Worm (Caenorhabditis elegans): ENCODE results near the gene mec-4.
A peak's percentile ranks its signal among the peaks of the same experiment; 100 is the strongest.

mec-4 gene

DNA sequence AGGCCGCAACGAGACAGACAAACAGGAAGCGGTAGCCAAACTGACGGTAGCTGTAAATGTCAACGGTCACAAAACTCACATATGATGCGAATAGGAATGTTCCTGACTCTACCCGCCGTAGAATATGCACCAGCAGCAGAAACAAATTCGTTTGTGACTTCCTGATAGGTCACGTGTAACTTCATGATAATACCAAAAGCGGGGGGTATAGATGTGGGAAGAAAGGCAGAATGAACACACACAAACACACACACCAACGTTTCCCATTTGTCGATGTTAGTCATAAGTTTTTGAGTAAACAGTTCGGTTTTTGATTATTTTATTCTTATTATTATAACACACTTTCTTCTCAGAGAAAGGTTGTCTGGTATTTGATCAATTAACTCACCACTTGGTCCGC lies 6.2 kb upstream of the mec-4 start:
- TF ChIP-seq dmd-6 (GFP tag; IDR thresholded peaks at IDR 0.05), result peak; percentile 61
- no peak for TF ChIP-seq duxl-1 (tag; optimal IDR thresholded peaks at IDR 0.05; ENCODE audit: poor library complexity)
- peak; percentile 40 for TF ChIP-seq mes-2 (tag; optimal IDR thresholded peaks at IDR 0.05; ENCODE audit: poor library complexity, severe bottlenecking)
- peak; percentile 89 for TF ChIP-seq nhr-28 (tag; optimal IDR thresholded peaks at IDR 0.05)
- no peak for TF ChIP-seq snpc-1.2 (GFP tag; IDR thresholded peaks at IDR 0.05)
- TF ChIP-seq T20F7.1 (GFP tag; optimal IDR thresholded peaks at IDR 0.05), result no peak
- TF ChIP-seq nhr-77 (tag; optimal IDR thresholded peaks at IDR 0.05), result peak; percentile 79
- TF ChIP-seq aly-2 (tag; optimal IDR thresholded peaks at IDR 0.05), result no peak
- no peak for TF ChIP-seq daf-16 (GFP tag; optimal IDR thresholded peaks at IDR 0.05)
- TF ChIP-seq daf-16 (tag; optimal IDR thresholded peaks at IDR 0.05), result peak; percentile 87
- no peak for TF ChIP-seq saeg-2 (GFP tag; IDR thresholded peaks at IDR 0.05)
- TF ChIP-seq Y5F2A.4 (GFP tag; optimal IDR thresholded peaks at IDR 0.05), result no peak
- peak; percentile 34 for TF ChIP-seq nhr-102 (tag; optimal IDR thresholded peaks at IDR 0.05)
- peak in 1 of 2 experiments; percentile 8 for TF ChIP-seq hif-1 (tag; optimal IDR thresholded peaks at IDR 0.05)
- no peak for TF ChIP-seq ceh-44 (GFP tag; IDR thresholded peaks at IDR 0.05)
- no peak for TF ChIP-seq mdt-29 (GFP tag; IDR thresholded peaks at IDR 0.05)
- TF ChIP-seq daf-19 (GFP tag; conservative IDR thresholded peaks at IDR 0.05), result no peak
- no peak for TF ChIP-seq ceh-62 (tag; optimal IDR thresholded peaks at IDR 0.05)
- TF ChIP-seq snpc-4 (tag; optimal IDR thresholded peaks at IDR 0.05), result no peak
- TF ChIP-seq hlh-30 (tag; optimal IDR thresholded peaks at IDR 0.05; ENCODE audit: insufficient read depth), result peak; percentile 80
- no peak for TF ChIP-seq zip-11 (GFP tag; IDR thresholded peaks at IDR 0.05)
- 0 out of 2 replicates have a peak, but pooled peaks have one; percentile 23 for TF ChIP-seq tra-1 (GFP tag; IDR thresholded peaks at IDR 0.05)
- TF ChIP-seq egl-43 (GFP tag; IDR thresholded peaks at IDR 0.05), result no peak
- TF ChIP-seq pha-4 (GFP tag; IDR thresholded peaks at IDR 0.05), result no peak
- no peak for TF ChIP-seq pha-4 (tag; optimal IDR thresholded peaks at IDR 0.05)
- peak; percentile 69 for TF ChIP-seq dve-1 (tag; optimal IDR thresholded peaks at IDR 0.05; ENCODE audit: insufficient read depth)
- no peak for TF ChIP-seq mxl-2 (GFP tag; conservative IDR thresholded peaks at IDR 0.05)
- peak in 1 of 2 experiments; percentile 3 for TF ChIP-seq lsy-2 (tag; optimal IDR thresholded peaks at IDR 0.05)
- no peak for TF ChIP-seq ceh-20 (GFP tag; IDR thresholded peaks at IDR 0.05)
- peak; percentile 52 for TF ChIP-seq mep-1 (tag; optimal IDR thresholded peaks at IDR 0.05)
- peak; percentile 34 for TF ChIP-seq pqm-1 (tag; optimal IDR thresholded peaks at IDR 0.05)
- TF ChIP-seq D1046.2 (GFP tag; IDR thresholded peaks at IDR 0.05), result no peak
- TF ChIP-seq daf-12 (tag; optimal IDR thresholded peaks at IDR 0.05), result no peak
- no peak for TF ChIP-seq Y75B8A.6 (GFP tag; IDR thresholded peaks at IDR 0.05)
- peak in 1 of 2 experiments; percentile 40 for TF ChIP-seq mdl-1 (tag; optimal IDR thresholded peaks at IDR 0.05)
- TF ChIP-seq ama-1 (optimal IDR thresholded peaks at IDR 0.05), result no peak
- peak; percentile 71 for TF ChIP-seq hlh-11 (tag; optimal IDR thresholded peaks at IDR 0.05)
- no peak for TF ChIP-seq hmg-1.1 (GFP tag; IDR thresholded peaks at IDR 0.05)
- no peak for TF ChIP-seq lim-7 (GFP tag; IDR thresholded peaks at IDR 0.05)
- no peak for TF ChIP-seq lir-3 (tag; optimal IDR thresholded peaks at IDR 0.05)
- peak; percentile 3 for TF ChIP-seq nhr-6 (tag; optimal IDR thresholded peaks at IDR 0.05)
- no peak for TF ChIP-seq dmd-8 (GFP tag; IDR thresholded peaks at IDR 0.05)
- TF ChIP-seq F26F4.8 (GFP tag; conservative IDR thresholded peaks at IDR 0.05), result no peak
- no peak for TF ChIP-seq attf-4 (tag; optimal IDR thresholded peaks at IDR 0.05)
- no peak for TF ChIP-seq vab-7 (GFP tag; IDR thresholded peaks at IDR 0.05)

All from whole organism, L4 larva.